Worm (Caenorhabditis elegans) whole organism, L4 larva: Measurements from ENCODE around the gene del-6.

Experiments used
- ZK546.5 ChIP-seq, 2 experiments: sonication (generic microtip); optimal IDR thresholded peaks; 2 replicates each; lab custom pipeline; 2017; ENCODE audit warnings: missing biosample characterization in 2 of 2, missing genetic modification characterization in 2 of 2
- ceh-20 ChIP-seq: fragments of 200-800 bp; sonication (Bioruptor generic); IDR thresholded peaks from 2 replicates; pipeline ENCODE4 v1.3.6; 2022; ENCODE audit warnings: missing genetic modification reagents, missing genetic modification characterization, missing compliant biosample characterization
- fkh-10 ChIP-seq: fragments of 150-350 bp; optimal IDR thresholded peaks from 2 replicates; lab custom pipeline; 2014; ENCODE audit warnings: missing biosample characterization, missing genetic modification reagents, missing genetic modification characterization
- lin-13 ChIP-seq: fragments of 150-350 bp; optimal IDR thresholded peaks from 2 replicates; lab custom pipeline; 2014; ENCODE audit warnings: missing biosample characterization, missing genetic modification reagents, missing genetic modification characterization
- mdl-1 ChIP-seq, 2 experiments: fragments of 150-350 bp in 1 of 2; sonication (generic microtip) in 1 of 2; optimal IDR thresholded peaks; 2 replicates each; lab custom pipeline; 2014 to 2017; ENCODE audit warnings: missing biosample characterization in 2 of 2, missing genetic modification characterization in 2 of 2
- mep-1 ChIP-seq: fragments of 150-350 bp; sonication (generic microtip); optimal IDR thresholded peaks from 3 replicates; lab custom pipeline; 2014; ENCODE audit warnings: missing biosample characterization, missing genetic modification characterization
- nhr-102 ChIP-seq: sonication (generic microtip); optimal IDR thresholded peaks from 2 replicates; lab custom pipeline; 2016; ENCODE audit warnings: mild to moderate bottlenecking, missing genetic modification characterization, moderate library complexity, missing compliant biosample characterization
- rbr-2 ChIP-seq: sonication (generic microtip); optimal IDR thresholded peaks from 2 replicates; lab custom pipeline; 2016; ENCODE audit warnings: missing genotype, missing genetic modification characterization, missing compliant biosample characterization
- unc-39 ChIP-seq: sonication (generic microtip); optimal IDR thresholded peaks from 2 replicates; lab custom pipeline; 2017; ENCODE audit warnings: missing biosample characterization, missing genetic modification characterization
- unc-62 ChIP-seq, 3 experiments: fragments of 150-350 bp in 1 of 3; sonication (generic microtip); optimal IDR thresholded peaks in 2 of 3; peaks in 1 of 3; 1 replicate in 1 of 3; 2 replicates in 2 of 3; lab custom pipeline; 2014 to 2017; ENCODE audit warnings: missing biosample characterization in 3 of 3, missing genetic modification characterization in 3 of 3, missing genetic modification reagents in 3 of 3, missing genotype in 1 of 3
- ztf-11 ChIP-seq: fragments of 150-350 bp; optimal IDR thresholded peaks from 2 replicates; lab custom pipeline; 2014; ENCODE audit warnings: missing biosample characterization, missing genetic modification characterization

DNA sequence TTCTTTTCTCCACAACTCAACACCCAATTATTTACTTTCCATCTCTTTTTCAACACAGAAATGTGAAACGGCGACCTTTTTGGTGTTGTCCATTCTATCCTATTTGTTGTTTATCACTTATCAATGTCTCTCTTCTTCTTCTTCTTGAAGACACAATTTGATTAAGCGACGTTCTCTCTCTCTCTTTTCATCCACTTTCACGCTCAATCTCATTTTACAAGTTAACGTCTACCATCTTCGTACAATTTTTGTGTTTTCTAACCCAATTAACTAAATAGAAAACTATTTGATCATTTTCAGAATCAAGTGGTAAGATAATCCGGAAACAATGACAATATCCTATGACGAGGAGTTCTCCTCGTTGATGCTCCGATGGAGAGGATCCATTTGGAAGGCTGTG, 15.0 kb upstream of the del-6 start, which contains the start of gene best-14:
- TF ChIP-seq mdl-1 (tag; optimal IDR thresholded peaks at IDR 0.05; lab: Kevin White, UChicago) (no peak), ZK546.5 (tag; optimal IDR thresholded peaks at IDR 0.05; lab: Kevin White, UChicago) (no peak), rbr-2 (tag; lab: Kevin White, UChicago) (no peak), unc-62 (GFP tag; optimal IDR thresholded peaks at IDR 0.05 in 1 of 2; lab: Kevin White, UChicago) (peak in 1 of 2 experiments; percentile 34), unc-62 (tag; optimal IDR thresholded peaks at IDR 0.05; lab: Kevin White, UChicago) (no peak), mep-1 (tag; lab: Kevin White, UChicago) (no peak), unc-39 (tag; lab: Kevin White, UChicago) (no peak), lin-13 (GFP tag; lab: Kevin White, UChicago) (no peak), ztf-11 (tag; lab: Kevin White, UChicago) (no peak), fkh-10 (GFP tag; lab: Kevin White, UChicago) (no peak), nhr-102 (no peak), ceh-20 (GFP tag; lab: Robert Waterston, UW) (no peak)
